Fruit fly (Drosophila melanogaster) whole organism, embryonic: Measurements from ENCODE around the gene Srpk79D.

Source experiments
- Adf1 ChIP-seq: fragments of 200-800 bp; sonication (Bioruptor generic); IDR thresholded peaks from 2 replicates; pipeline ENCODE4 v1.3.6; 2022; ENCODE audit warnings: missing biosample characterization, missing genetic modification characterization
- Blimp-1 ChIP-seq: fragments of 200-800 bp; sonication (Bioruptor generic); optimal IDR thresholded peaks from 3 replicates; lab custom pipeline; 2018; ENCODE audit warnings: missing biosample characterization, missing genetic modification characterization, mild to moderate bottlenecking, moderate library complexity, missing genetic modification reagents
- CG10431 ChIP-seq: fragments of 200-800 bp; sonication (Bioruptor generic); optimal IDR thresholded peaks from 3 replicates; lab custom pipeline; 2018; ENCODE audit warnings: missing biosample characterization, mild to moderate bottlenecking, missing genetic modification characterization
- CG11723 ChIP-seq: fragments of 200-800 bp; sonication (Bioruptor generic); optimal IDR thresholded peaks from 2 replicates; lab custom pipeline; 2017; ENCODE audit warnings: missing biosample characterization, mild to moderate bottlenecking, missing genetic modification characterization
- CG12155 ChIP-seq: fragments of 200-800 bp; sonication (Bioruptor generic); optimal IDR thresholded peaks from 3 replicates; lab custom pipeline; 2016; ENCODE audit warnings: missing biosample characterization, missing genetic modification characterization
- CG12769 ChIP-seq: fragments of 200-800 bp; sonication (Bioruptor generic); optimal IDR thresholded peaks from 2 replicates; lab custom pipeline; 2019; ENCODE audit warnings: missing biosample characterization, mild to moderate bottlenecking, missing genetic modification characterization, moderate library complexity
- CG14014 ChIP-seq: fragments of 200-800 bp; sonication (Bioruptor generic); IDR thresholded peaks from 2 replicates; pipeline ENCODE4 v1.3.6; 2022; ENCODE audit warnings: missing biosample characterization, missing genetic modification characterization
- CG14860 ChIP-seq: fragments of 200-800 bp; sonication (Bioruptor generic); IDR thresholded peaks from 3 replicates; pipeline ENCODE4 v1.3.6; 2022; ENCODE audit warnings: missing biosample characterization, missing genetic modification characterization; ENCODE audit not compliant: partially characterized antibody
- CG15601 ChIP-seq: fragments of 200-800 bp; sonication (Bioruptor generic); optimal IDR thresholded peaks from 3 replicates; lab custom pipeline; 2019; ENCODE audit warnings: missing biosample characterization, mild to moderate bottlenecking, missing genetic modification characterization, moderate library complexity
- CG1602 ChIP-seq: fragments of 200-800 bp; sonication (Bioruptor generic); optimal IDR thresholded peaks from 3 replicates; lab custom pipeline; 2016; ENCODE audit warnings: missing biosample characterization, missing genetic modification characterization
- CG17361 ChIP-seq: fragments of 200-800 bp; sonication (Bioruptor generic); IDR thresholded peaks from 3 replicates; pipeline ENCODE4 v1.3.6; 2022; ENCODE audit warnings: missing biosample characterization, missing genetic modification characterization
- CG17912 ChIP-seq: fragments of 200-800 bp; sonication (Bioruptor generic); optimal IDR thresholded peaks from 2 replicates; lab custom pipeline; 2018; ENCODE audit warnings: missing biosample characterization, mild to moderate bottlenecking, missing genetic modification characterization
- CG18599 ChIP-seq: fragments of 200-800 bp; sonication (Bioruptor generic); optimal IDR thresholded peaks from 3 replicates; lab custom pipeline; 2017; ENCODE audit warnings: missing biosample characterization, missing genetic modification characterization, mild to moderate bottlenecking, moderate library complexity, missing genetic modification reagents
- CG30431 ChIP-seq: fragments of 200-800 bp; sonication (Bioruptor generic); optimal IDR thresholded peaks from 2 replicates; lab custom pipeline; 2017; ENCODE audit warnings: missing biosample characterization, missing genetic modification characterization
- CG32532 ChIP-seq: fragments of 200-800 bp; sonication (Bioruptor generic); IDR thresholded peaks from 2 replicates; pipeline ENCODE4 v1.3.6; 2022; ENCODE audit warnings: missing biosample characterization, missing genetic modification characterization
- CG34376 ChIP-seq: fragments of 200-800 bp; sonication (Bioruptor generic); optimal IDR thresholded peaks from 2 replicates; lab custom pipeline; 2018; ENCODE audit warnings: missing biosample characterization, mild to moderate bottlenecking, missing genetic modification characterization
- CG3847 ChIP-seq: fragments of 200-800 bp; sonication (Bioruptor generic); IDR thresholded peaks from 2 replicates; pipeline ENCODE4 v1.3.6; 2022; ENCODE audit warnings: missing biosample characterization, missing genetic modification characterization
- CG42726 ChIP-seq: fragments of 200-800 bp; sonication (Bioruptor generic); IDR thresholded peaks from 2 replicates; pipeline ENCODE4 v1.3.6; 2022; ENCODE audit warnings: missing biosample characterization, missing genetic modification characterization; ENCODE audit not compliant: partially characterized antibody
- CG4424 ChIP-seq: fragments of 200-800 bp; sonication (Bioruptor generic); optimal IDR thresholded peaks from 3 replicates; lab custom pipeline; 2016; ENCODE audit warnings: missing biosample characterization, missing genetic modification characterization
- CG6175 ChIP-seq: fragments of 200-800 bp; sonication (Bioruptor generic); IDR thresholded peaks from 3 replicates; pipeline ENCODE4 v1.3.6; 2022; ENCODE audit warnings: missing biosample characterization, missing genetic modification characterization
- CG6791 ChIP-seq: fragments of 200-800 bp; sonication (Bioruptor generic); IDR thresholded peaks from 3 replicates; pipeline ENCODE4 v1.3.6; 2022; ENCODE audit warnings: missing biosample characterization, missing genetic modification characterization; ENCODE audit not compliant: partially characterized antibody
- CG6854 ChIP-seq: fragments of 200-800 bp; sonication (Bioruptor generic); optimal IDR thresholded peaks from 3 replicates; lab custom pipeline; 2017; ENCODE audit warnings: missing biosample characterization, mild to moderate bottlenecking, missing genetic modification characterization
- CG8388 ChIP-seq: fragments of 200-800 bp; sonication (Bioruptor generic); optimal IDR thresholded peaks from 2 replicates; lab custom pipeline; 2019; ENCODE audit warnings: missing biosample characterization, mild to moderate bottlenecking, missing genetic modification characterization, moderate library complexity
- Camta ChIP-seq: fragments of 200-800 bp; sonication (Bioruptor generic); optimal IDR thresholded peaks from 2 replicates; lab custom pipeline; 2016; ENCODE audit warnings: missing biosample characterization, missing genetic modification characterization
- Chrac-16 ChIP-seq: fragments of 200-800 bp; sonication (Bioruptor generic); optimal IDR thresholded peaks from 3 replicates; lab custom pipeline; 2016; ENCODE audit warnings: missing biosample characterization, missing genetic modification characterization
- CoRest ChIP-seq: fragments of 200-800 bp; sonication (Bioruptor generic); optimal IDR thresholded peaks from 3 replicates; lab custom pipeline; 2018; ENCODE audit warnings: missing biosample characterization, mild to moderate bottlenecking, missing genetic modification characterization, moderate library complexity
- Doc3 ChIP-seq: fragments of 200-800 bp; sonication (Bioruptor generic); IDR thresholded peaks from 3 replicates; pipeline ENCODE4 v1.3.6; 2022; ENCODE audit warnings: missing biosample characterization, missing genetic modification characterization; ENCODE audit not compliant: partially characterized antibody
- ERR ChIP-seq: fragments of 200-800 bp; sonication (Bioruptor generic); optimal IDR thresholded peaks from 2 replicates; lab custom pipeline; 2016; ENCODE audit warnings: missing biosample characterization, missing genetic modification characterization
- Elba2 ChIP-seq: fragments of 200-800 bp; sonication (Bioruptor generic); optimal IDR thresholded peaks from 3 replicates; lab custom pipeline; 2016; ENCODE audit warnings: missing biosample characterization, missing genetic modification characterization
- GATAe ChIP-seq: fragments of 200-800 bp; sonication (Bioruptor generic); conservative IDR thresholded peaks from 2 replicates; pipeline ENCODE4 v1.3.6; 2022; ENCODE audit warnings: missing biosample characterization, missing genetic modification characterization
- HLHmδ ChIP-seq: fragments of 200-800 bp; sonication (Bioruptor generic); optimal IDR thresholded peaks from 2 replicates; lab custom pipeline; 2018; ENCODE audit warnings: missing biosample characterization, mild to moderate bottlenecking, missing genetic modification characterization, moderate library complexity
- Nf-YB ChIP-seq: fragments of 200-800 bp; sonication (Bioruptor generic); optimal IDR thresholded peaks from 3 replicates; lab custom pipeline; 2019; ENCODE audit warnings: missing biosample characterization, mild to moderate bottlenecking, missing genetic modification characterization, moderate library complexity
- Ptx1 ChIP-seq: fragments of 200-800 bp; sonication (Bioruptor generic); IDR thresholded peaks from 2 replicates; pipeline ENCODE4 v1.3.6; 2022; ENCODE audit warnings: missing biosample characterization, missing genetic modification characterization
- Sry-δ ChIP-seq: fragments of 200-800 bp; sonication (Bioruptor generic); optimal IDR thresholded peaks from 2 replicates; lab custom pipeline; 2016; ENCODE audit warnings: missing biosample characterization, missing genetic modification characterization
- cato ChIP-seq: fragments of 200-800 bp; sonication (Bioruptor generic); optimal IDR thresholded peaks from 2 replicates; lab custom pipeline; 2016; ENCODE audit warnings: missing biosample characterization, missing genetic modification characterization, borderline replicate concordance
- chif ChIP-seq, 2 experiments: fragments of 200-800 bp; sonication (Bioruptor generic); optimal IDR thresholded peaks; 3 replicates each; lab custom pipeline; 2016; ENCODE audit warnings: missing biosample characterization in 2 of 2, missing genetic modification characterization in 2 of 2
- crc ChIP-seq: fragments of 200-800 bp; sonication (Bioruptor generic); optimal IDR thresholded peaks from 2 replicates; lab custom pipeline; 2016; ENCODE audit warnings: missing biosample characterization, missing genetic modification characterization
- dpn ChIP-seq, 2 experiments: fragments of 200-800 bp; sonication (Bioruptor generic); optimal IDR thresholded peaks; 3 replicates each; lab custom pipeline; 2016; ENCODE audit warnings: missing biosample characterization in 2 of 2, missing genetic modification characterization in 2 of 2
- ems ChIP-seq: fragments of 200-800 bp; sonication (Bioruptor generic); optimal IDR thresholded peaks from 3 replicates; lab custom pipeline; 2016; ENCODE audit warnings: missing biosample characterization, missing genetic modification characterization
- en ChIP-seq: fragments of 200-800 bp; sonication (Bioruptor generic); optimal IDR thresholded peaks from 2 replicates; lab custom pipeline; 2016; ENCODE audit warnings: missing biosample characterization, missing genetic modification characterization
- gro ChIP-seq: fragments of 200-800 bp; sonication (Bioruptor generic); optimal IDR thresholded peaks from 2 replicates; lab custom pipeline; 2016; ENCODE audit warnings: missing biosample characterization, missing genetic modification characterization
- hth ChIP-seq: fragments of >200 bp; optimal IDR thresholded peaks from 2 replicates; lab custom pipeline; 2017; ENCODE audit warnings: inconsistent platforms
- insv ChIP-seq, 2 experiments: fragments of 200-800 bp; sonication (Bioruptor generic); optimal IDR thresholded peaks; 3 replicates each; lab custom pipeline; 2016 to 2018; ENCODE audit warnings: missing biosample characterization in 2 of 2, missing genetic modification characterization in 2 of 2
- jigr1 ChIP-seq: fragments of 200-800 bp; sonication (Bioruptor generic); IDR thresholded peaks from 3 replicates; pipeline ENCODE4 v1.3.6; 2022; ENCODE audit warnings: missing biosample characterization, missing genetic modification characterization
- lab ChIP-seq: fragments of 200-800 bp; sonication (Bioruptor generic); optimal IDR thresholded peaks from 3 replicates; lab custom pipeline; 2017; ENCODE audit warnings: missing biosample characterization, missing genetic modification characterization, mild to moderate bottlenecking, moderate library complexity, missing genetic modification reagents
- lbe ChIP-seq: fragments of 200-800 bp; sonication (Bioruptor generic); optimal IDR thresholded peaks from 2 replicates; lab custom pipeline; 2016; ENCODE audit warnings: missing biosample characterization, mild to moderate bottlenecking, missing genetic modification characterization
- mirr ChIP-seq: fragments of 200-800 bp; sonication (Bioruptor generic); optimal IDR thresholded peaks from 3 replicates; lab custom pipeline; 2018; ENCODE audit warnings: missing biosample characterization, mild to moderate bottlenecking, missing genetic modification characterization
- org-1 ChIP-seq: fragments of 200-800 bp; sonication (Bioruptor generic); optimal IDR thresholded peaks from 2 replicates; lab custom pipeline; 2017; ENCODE audit warnings: missing biosample characterization, missing genetic modification characterization
- pita ChIP-seq: fragments of 200-800 bp; sonication (Bioruptor generic); optimal IDR thresholded peaks from 2 replicates; lab custom pipeline; 2017; ENCODE audit warnings: missing biosample characterization, mild to moderate bottlenecking, missing genetic modification characterization
- shn ChIP-seq: fragments of 200-800 bp; sonication (Bioruptor generic); optimal IDR thresholded peaks from 3 replicates; lab custom pipeline; 2016; ENCODE audit warnings: missing biosample characterization, missing genetic modification characterization
- so ChIP-seq: fragments of 200-800 bp; sonication (Bioruptor generic); IDR thresholded peaks from 3 replicates; pipeline ENCODE4 v1.3.6; 2022; ENCODE audit warnings: missing biosample characterization, missing genetic modification characterization
- tin ChIP-seq: fragments of 200-800 bp; sonication (Bioruptor generic); optimal IDR thresholded peaks from 3 replicates; lab custom pipeline; 2016; ENCODE audit warnings: missing biosample characterization, missing genetic modification characterization

The Srpk79D gene

DNA sequence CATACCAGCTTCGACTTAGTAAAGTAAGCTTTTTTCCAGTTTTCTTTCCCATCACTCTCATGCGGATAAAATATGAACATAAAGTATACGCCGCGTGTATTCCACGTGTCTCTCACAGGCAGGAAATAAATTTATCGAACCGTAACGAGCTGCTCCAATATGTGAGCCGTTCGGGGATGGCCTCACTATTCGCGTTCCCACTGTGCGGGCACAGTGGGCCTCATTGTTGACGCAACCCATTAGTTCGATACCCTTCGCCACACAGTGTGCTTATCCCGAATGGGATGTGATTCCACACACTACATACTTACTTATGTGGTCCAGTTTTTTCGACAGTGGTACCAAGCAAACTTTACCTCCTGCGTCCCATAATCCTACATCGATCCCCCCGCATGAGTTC is 2.2 kb downstream of the Srpk79D start (continued):
- TF ChIP-seq GATAe (GFP tag; lab: Robert Waterston, UW) = no peak
- no peak for TF ChIP-seq Sry-δ (GFP tag; lab: Kevin White, UChicago)
- TF ChIP-seq so (GFP tag; lab: Robert Waterston, UW) = no peak
- no peak for TF ChIP-seq crc (GFP tag; lab: Kevin White, UChicago)
- TF ChIP-seq org-1 = no peak
- no peak for TF ChIP-seq CG15601 (tag; lab: Kevin White, UChicago)
- TF ChIP-seq Blimp-1 (GFP tag; lab: Kevin White, UChicago) = no peak
- TF ChIP-seq Camta = no peak
- no peak for TF ChIP-seq en (GFP tag; lab: Kevin White, UChicago)
- TF ChIP-seq CoRest (tag; lab: Kevin White, UChicago) = no peak
- no peak for TF ChIP-seq Chrac-16 (GFP tag; lab: Kevin White, UChicago)
- no peak for TF ChIP-seq lab (GFP tag; lab: Kevin White, UChicago)
- TF ChIP-seq Doc3 (GFP tag; lab: Robert Waterston, UW) = no peak
- no peak for TF ChIP-seq CG12155
- no peak for TF ChIP-seq CG42726
- TF ChIP-seq lbe (GFP tag; lab: Kevin White, UChicago) = no peak
- TF ChIP-seq Elba2 (GFP tag; lab: Kevin White, UChicago) = no peak
- no peak for TF ChIP-seq tin
- no peak for TF ChIP-seq CG18599 (GFP tag; lab: Kevin White, UChicago)
- no peak for TF ChIP-seq CG11723 (GFP tag; lab: Kevin White, UChicago)
- no peak for TF ChIP-seq hth (lab: Kevin White, UChicago)
- TF ChIP-seq gro (GFP tag; lab: Kevin White, UChicago) = no peak
- TF ChIP-seq shn (GFP tag; lab: Kevin White, UChicago) = peak; percentile 25
- no peak for TF ChIP-seq dpn (GFP tag; optimal IDR thresholded peaks at IDR 0.05; lab: Kevin White, UChicago)
- no peak for TF ChIP-seq pita (GFP tag; lab: Kevin White, UChicago)
- TF ChIP-seq CG3847 (GFP tag; lab: Robert Waterston, UW) = peak; percentile 8; the same call in 1 of the 2 replicates
- TF ChIP-seq CG17912 (GFP tag; lab: Kevin White, UChicago) = no peak
- no peak for TF ChIP-seq CG32532 (GFP tag; lab: Robert Waterston, UW)
- TF ChIP-seq Nf-YB (GFP tag; lab: Kevin White, UChicago) = no peak
- TF ChIP-seq CG12769 = peak; percentile 55
- TF ChIP-seq CG34376 (GFP tag; lab: Kevin White, UChicago) = no peak
- TF ChIP-seq CG30431 (GFP tag; lab: Kevin White, UChicago) = no peak
- no peak for TF ChIP-seq CG4424
- TF ChIP-seq ems (GFP tag; lab: Kevin White, UChicago) = no peak
- no peak for TF ChIP-seq jigr1 (GFP tag; lab: Robert Waterston, UW)
- TF ChIP-seq Ptx1 (GFP tag; lab: Robert Waterston, UW) = no peak
- no peak for TF ChIP-seq insv (GFP tag; optimal IDR thresholded peaks at IDR 0.05; lab: Kevin White, UChicago)
- no peak for TF ChIP-seq mirr
- no peak for TF ChIP-seq CG14860 (GFP tag; lab: Robert Waterston, UW)
- TF ChIP-seq cato (GFP tag; lab: Kevin White, UChicago) = no peak
- no peak for TF ChIP-seq CG1602 (GFP tag; lab: Kevin White, UChicago)
- TF ChIP-seq CG6854 = no peak
- no peak for TF ChIP-seq Adf1
- TF ChIP-seq CG6175 = no peak
- TF ChIP-seq ERR = no peak
- TF ChIP-seq CG10431 (GFP tag; lab: Kevin White, UChicago) = no peak
- TF ChIP-seq CG8388 = no peak
- TF ChIP-seq CG17361 = no peak
- no peak for TF ChIP-seq chif (GFP tag; optimal IDR thresholded peaks at IDR 0.05; lab: Kevin White, UChicago)
- no peak for TF ChIP-seq HLHmδ (GFP tag; lab: Kevin White, UChicago)
- TF ChIP-seq CG14014 (GFP tag; lab: Robert Waterston, UW) = no peak
- no peak for TF ChIP-seq CG6791
